Worm (Caenorhabditis elegans): ENCODE measurements around the gene K01D12.8.

Gene K01D12.8

ce11 chrV:12421360-12421759, 18.9 kb downstream of the K01D12.8 start:
- TF ChIP-seq rec-8 (tag; optimal IDR thresholded peaks at IDR 0.05) (no peak), mes-4 (tag; optimal IDR thresholded peaks at IDR 0.05) (no peak), lin-54 (GFP tag; optimal IDR thresholded peaks at IDR 0.05) (no peak), ceh-27 (GFP tag; optimal IDR thresholded peaks at IDR 0.05) (no peak), nfyb-1 (GFP tag; IDR thresholded peaks at IDR 0.05) (no peak), dpl-1 (GFP tag; optimal IDR thresholded peaks at IDR 0.05) (no peak), F57A8.1 (GFP tag; optimal IDR thresholded peaks at IDR 0.05) (no peak), ztf-22 (GFP tag; optimal IDR thresholded peaks at IDR 0.05) (no peak), athp-1 (tag; optimal IDR thresholded peaks at IDR 0.05) (no peak), F52B5.7 (tag; optimal IDR thresholded peaks at IDR 0.05) (no peak), T26A5.8 (tag; optimal IDR thresholded peaks at IDR 0.05) (no peak), nhr-90 (tag; optimal IDR thresholded peaks at IDR 0.05) (no peak)

- TF ChIP-seq F57C9.4 (tag; optimal IDR thresholded peaks at IDR 0.05) (no peak), Y56A3A.18 (GFP tag; IDR thresholded peaks at IDR 0.05) (no peak), athp-1 (tag; optimal IDR thresholded peaks at IDR 0.05) (no peak), egrh-3 (GFP tag; IDR thresholded peaks at IDR 0.05) (no peak), tbp1 (GFP tag; optimal IDR thresholded peaks at IDR 0.05) (no peak), ztf-28 (GFP tag; IDR thresholded peaks at IDR 0.05) (no peak), nhr-120 (GFP tag; IDR thresholded peaks at IDR 0.05) (no peak), madf-6 (GFP tag; IDR thresholded peaks at IDR 0.05) (no peak), dpff-1 (tag; optimal IDR thresholded peaks at IDR 0.05) (no peak), hlh-12 (tag; optimal IDR thresholded peaks at IDR 0.05) (no peak), let-526 (GFP tag; IDR thresholded peaks at IDR 0.05) (no peak), ccch-3 (GFP tag; optimal IDR thresholded peaks at IDR 0.05) (no peak), ceh-40 (GFP tag; IDR thresholded peaks at IDR 0.05) (no peak), F23B12.7 (tag; optimal IDR thresholded peaks at IDR 0.05; ENCODE audit: insufficient read depth) (no peak), rpc-1 (optimal IDR thresholded peaks at IDR 0.05) (no peak), rpc-1 (tag; optimal IDR thresholded peaks at IDR 0.05) (no peak), ztf-26 (tag; optimal IDR thresholded peaks at IDR 0.05) (no peak), hlh-26 (GFP tag; conservative IDR thresholded peaks at IDR 0.05) (no peak), nhr-80 (tag; optimal IDR thresholded peaks at IDR 0.05) (no peak), mes-4 (tag; optimal IDR thresholded peaks at IDR 0.05) (no peak)
Observed at ce11 chrV:12427826-12428225, 25.4 kb downstream of the K01D12.8 start.

- no peak for TF ChIP-seq C06A6.2 (GFP tag; conservative IDR thresholded peaks at IDR 0.05)
- TF ChIP-seq dox-1 (GFP tag; IDR thresholded peaks at IDR 0.05), result no peak
Observed at ce11 chrV:12429039-12429438, 26.6 kb downstream of the K01D12.8 start, which contains the start of gene C54D10.5. Gene C54D10.5 (plus strand): TSS chrV:12429339.

- no peak for TF ChIP-seq ets-4 (GFP tag; optimal IDR thresholded peaks at IDR 0.05)
- no peak for TF ChIP-seq aptf-2 (GFP tag; conservative IDR thresholded peaks at IDR 0.05)
- TF ChIP-seq lin-40 (tag; optimal IDR thresholded peaks at IDR 0.05), result no peak
- TF ChIP-seq K11D2.4 (GFP tag; IDR thresholded peaks at IDR 0.05), result no peak
- no peak for TF ChIP-seq somi-1 (GFP tag; optimal IDR thresholded peaks at IDR 0.05)
- TF ChIP-seq rec-8 (tag; optimal IDR thresholded peaks at IDR 0.05), result no peak
- TF ChIP-seq F23B12.7 (tag; optimal IDR thresholded peaks at IDR 0.05; ENCODE audit: insufficient read depth), result no peak
- TF ChIP-seq Y53F4B.3 (GFP tag; IDR thresholded peaks at IDR 0.05), result no peak
- TF ChIP-seq ceh-79 (tag; optimal IDR thresholded peaks at IDR 0.05), result no peak
- no peak for TF ChIP-seq hlh-12 (tag; optimal IDR thresholded peaks at IDR 0.05)
- no peak for TF ChIP-seq B0336.3 (GFP tag; IDR thresholded peaks at IDR 0.05)
- TF ChIP-seq Y95B8A.8 (GFP tag; IDR thresholded peaks at IDR 0.05), result no peak
- TF ChIP-seq nfyb-1 (GFP tag; IDR thresholded peaks at IDR 0.05), result no peak
- TF ChIP-seq chd-7 (tag; optimal IDR thresholded peaks at IDR 0.05), result no peak
- TF ChIP-seq unc-62 (GFP tag; optimal IDR thresholded peaks at IDR 0.05), result no peak
- no peak for TF ChIP-seq dpff-1 (tag; optimal IDR thresholded peaks at IDR 0.05)
- no peak for TF ChIP-seq F22D6.2 (tag; optimal IDR thresholded peaks at IDR 0.05)
- TF ChIP-seq madf-10 (tag; optimal IDR thresholded peaks at IDR 0.05), result no peak
Observed at ce11 chrV:12432111-12432510, 29.7 kb downstream of the K01D12.8 start, which contains the start of gene C54D10.13. Gene C54D10.13 (minus strand): TSS chrV:12432289.

Measured in whole organism, young adult.